Worm (Caenorhabditis elegans) whole organism, L2 larva: ENCODE data around the gene cpna-5.

Experiments
- C34F6.9 ChIP-seq: fragments of 150-350 bp; optimal IDR thresholded peaks from 2 replicates; lab custom pipeline; 2014; ENCODE audit warnings: missing biosample characterization, missing genetic modification characterization
- F13H6.1 ChIP-seq: sonication (generic microtip); optimal IDR thresholded peaks from 2 replicates; lab custom pipeline; 2016; ENCODE audit warnings: missing genetic modification characterization, missing compliant biosample characterization
- R02D3.7 ChIP-seq: fragments of 150-350 bp; optimal IDR thresholded peaks from 2 replicates; lab custom pipeline; 2014; ENCODE audit warnings: missing biosample characterization, missing genetic modification characterization
- Y55F3AM.14 ChIP-seq: fragments of 200-800 bp; sonication (Bioruptor generic); optimal IDR thresholded peaks from 2 replicates; lab custom pipeline; 2018; ENCODE audit warnings: mild to moderate bottlenecking, missing genetic modification characterization, missing compliant biosample characterization
- ZK546.5 ChIP-seq: sonication (generic microtip); optimal IDR thresholded peaks from 2 replicates; lab custom pipeline; 2017; ENCODE audit warnings: missing biosample characterization, missing genetic modification characterization
- aly-2 ChIP-seq: fragments of 150-350 bp; optimal IDR thresholded peaks from 2 replicates; lab custom pipeline; 2014; ENCODE audit warnings: missing biosample characterization, missing genetic modification characterization
- crh-2 ChIP-seq: sonication (generic microtip); optimal IDR thresholded peaks from 2 replicates; lab custom pipeline; 2017; ENCODE audit warnings: missing biosample characterization, missing genetic modification characterization
- dmd-4 ChIP-seq: sonication (generic microtip); optimal IDR thresholded peaks from 2 replicates; lab custom pipeline; 2017; ENCODE audit warnings: missing biosample characterization, missing genetic modification characterization
- egl-27 ChIP-seq: sonication (generic microtip); optimal IDR thresholded peaks from 3 replicates; lab custom pipeline; 2017; ENCODE audit warnings: missing biosample characterization, missing genetic modification reagents, missing genetic modification characterization
- elt-3 ChIP-seq: sonication (generic microtip); optimal IDR thresholded peaks from 2 replicates; lab custom pipeline; 2017; ENCODE audit warnings: missing biosample characterization, missing genetic modification characterization
- fos-1 ChIP-seq: fragments of 150-350 bp; optimal IDR thresholded peaks from 2 replicates; lab custom pipeline; 2014; ENCODE audit warnings: missing biosample characterization, missing genetic modification characterization
- gmeb-1 ChIP-seq: fragments of 150-350 bp; optimal IDR thresholded peaks from 2 replicates; lab custom pipeline; 2014; ENCODE audit warnings: missing biosample characterization, missing genetic modification characterization
- lin-11 ChIP-seq: fragments of 150-350 bp; sonication (generic microtip); optimal IDR thresholded peaks from 2 replicates; lab custom pipeline; 2014; ENCODE audit warnings: missing biosample characterization, missing genetic modification characterization, inconsistent platforms, mixed read lengths
- lsy-2 ChIP-seq, 2 experiments: fragments of 150-350 bp in 1 of 2; sonication (generic microtip) in 1 of 2; optimal IDR thresholded peaks; 2 replicates each; lab custom pipeline; 2014 to 2017; ENCODE audit warnings: missing biosample characterization in 2 of 2, missing genetic modification characterization in 2 of 2
- mbf-1 ChIP-seq: sonication (generic microtip); optimal IDR thresholded peaks from 2 replicates; lab custom pipeline; 2017; ENCODE audit warnings: missing biosample characterization, missing genetic modification characterization
- nhr-10 ChIP-seq: sonication (generic microtip); optimal IDR thresholded peaks from 2 replicates; lab custom pipeline; 2017; ENCODE audit warnings: missing biosample characterization, missing genetic modification characterization
- nhr-11 ChIP-seq: fragments of 150-350 bp; optimal IDR thresholded peaks from 2 replicates; lab custom pipeline; 2014; ENCODE audit warnings: missing biosample characterization, missing genetic modification characterization
- nhr-12 ChIP-seq: fragments of 150-350 bp; optimal IDR thresholded peaks from 2 replicates; lab custom pipeline; 2014; ENCODE audit warnings: missing biosample characterization, missing genetic modification characterization
- nhr-129 ChIP-seq: fragments of 150-350 bp; optimal IDR thresholded peaks from 2 replicates; lab custom pipeline; 2014; ENCODE audit warnings: missing biosample characterization, missing genetic modification characterization
- nhr-23 ChIP-seq: fragments of 150-350 bp; optimal IDR thresholded peaks from 2 replicates; lab custom pipeline; 2014; ENCODE audit warnings: missing biosample characterization, missing genetic modification reagents, missing genetic modification characterization
- nhr-237 ChIP-seq: fragments of 150-350 bp; optimal IDR thresholded peaks from 2 replicates; lab custom pipeline; 2014; ENCODE audit warnings: missing biosample characterization, missing genetic modification characterization
- nhr-25 ChIP-seq: fragments of 150-350 bp; sonication (generic microtip); optimal IDR thresholded peaks from 3 replicates; lab custom pipeline; 2014; ENCODE audit warnings: missing biosample characterization, missing genetic modification characterization
- nhr-6 ChIP-seq: fragments of 150-350 bp; optimal IDR thresholded peaks from 2 replicates; lab custom pipeline; 2014; ENCODE audit warnings: missing biosample characterization, missing genetic modification characterization
- nhr-77 ChIP-seq: fragments of 150-350 bp; optimal IDR thresholded peaks from 2 replicates; lab custom pipeline; 2014; ENCODE audit warnings: missing biosample characterization, missing genetic modification characterization
- sem-4 ChIP-seq: fragments of 150-350 bp; optimal IDR thresholded peaks from 2 replicates; lab custom pipeline; 2014; ENCODE audit warnings: missing biosample characterization, missing genetic modification reagents, missing genetic modification characterization
- snpc-4 ChIP-seq: fragments of 150-350 bp; optimal IDR thresholded peaks from 2 replicates; lab custom pipeline; 2014; ENCODE audit warnings: missing biosample characterization, missing genetic modification characterization
- unc-39 ChIP-seq: fragments of 150-350 bp; optimal IDR thresholded peaks from 2 replicates; lab custom pipeline; 2014; ENCODE audit warnings: missing biosample characterization, missing genetic modification characterization
- unc-55 ChIP-seq: fragments of 150-350 bp; sonication (generic microtip); optimal IDR thresholded peaks from 3 replicates; lab custom pipeline; 2014; ENCODE audit warnings: missing biosample characterization, missing genetic modification reagents, missing genetic modification characterization
- ztf-1 ChIP-seq: fragments of 200-800 bp; sonication (Bioruptor generic); conservative IDR thresholded peaks from 2 replicates; pipeline ENCODE4 v1.3.6; 2022; ENCODE audit warnings: missing genetic modification characterization, missing compliant biosample characterization
- ztf-11 ChIP-seq: sonication (generic microtip); optimal IDR thresholded peaks from 2 replicates; lab custom pipeline; 2017; ENCODE audit warnings: missing biosample characterization, missing genetic modification characterization

Gene cpna-5

ce11 chrII:7675752-7676151 is 42.6 kb downstream of the cpna-5 start:
- no peak for TF ChIP-seq C34F6.9 (tag; lab: Kevin White, UChicago)
- TF ChIP-seq nhr-25: no peak
- no peak for TF ChIP-seq elt-3

- TF ChIP-seq dmd-4 (tag; lab: Kevin White, UChicago) (no peak), lin-11 (tag; lab: Kevin White, UChicago) (no peak), nhr-11 (tag; lab: Kevin White, UChicago) (no peak)
- TF ChIP-seq, all 48 proteins: peak for 0
Observed at ce11 chrII:7671705-7672104, 46.7 kb downstream of the cpna-5 start, which contains the start of gene lir-1. Gene lir-1 (plus strand): TSS chrII:7672005.

- TF ChIP-seq sem-4 (tag; lab: Kevin White, UChicago): no peak
- no peak for TF ChIP-seq nhr-6 (tag; lab: Kevin White, UChicago)
- TF ChIP-seq nhr-129: no peak
- no peak for TF ChIP-seq gmeb-1
- no peak for TF ChIP-seq nhr-237 (tag; lab: Kevin White, UChicago)
- TF ChIP-seq Y55F3AM.14 (GFP tag; lab: Kevin White, UChicago): no peak
Observed at ce11 chrII:7670039-7670438, 48.4 kb downstream of the cpna-5 start.

ce11 chrII:7669409-7669808 is 49.0 kb downstream of the cpna-5 start:
- TF ChIP-seq sem-4 (tag; lab: Kevin White, UChicago) (peak; percentile 15), crh-2 (peak; percentile 10), aly-2 (tag; lab: Kevin White, UChicago) (no peak), nhr-237 (tag; lab: Kevin White, UChicago) (no peak), snpc-4 (no peak), nhr-129 (peak; percentile 69), nhr-23 (tag; lab: Kevin White, UChicago) (no peak), ztf-1 (no peak), ZK546.5 (tag; lab: Kevin White, UChicago) (no peak), F13H6.1 (tag; lab: Kevin White, UChicago) (peak; percentile 26), fos-1 (tag; lab: Kevin White, UChicago) (peak; percentile 38), lin-11 (tag; lab: Kevin White, UChicago) (peak; percentile 42), lsy-2 (tag; optimal IDR thresholded peaks at IDR 0.05; lab: Kevin White, UChicago) (peak in 1 of 2 experiments; percentile 44), nhr-12 (tag; lab: Kevin White, UChicago) (no peak), nhr-11 (tag; lab: Kevin White, UChicago) (no peak), unc-39 (no peak), nhr-77 (no peak), C34F6.9 (tag; lab: Kevin White, UChicago) (peak; percentile 74), nhr-25 (peak; percentile 32), unc-55 (peak; percentile 66)

- no peak for TF ChIP-seq nhr-10
- TF ChIP-seq R02D3.7 (tag; lab: Kevin White, UChicago): no peak
- TF ChIP-seq egl-27 (tag; lab: Kevin White, UChicago): no peak
- no peak for TF ChIP-seq nhr-11 (tag; lab: Kevin White, UChicago)
- TF ChIP-seq snpc-4: no peak
- no peak for TF ChIP-seq ztf-11 (tag; lab: Kevin White, UChicago)
- no peak for TF ChIP-seq mbf-1 (tag; lab: Kevin White, UChicago)
- TF ChIP-seq unc-55: no peak
- peak; percentile 3 for TF ChIP-seq nhr-25
Observed at ce11 chrII:7666967-7667366, 51.4 kb downstream of the cpna-5 start, which contains the start of gene lir-2. Gene lir-2 (plus strand): TSS chrII:7667267.

- no peak for TF ChIP-seq mbf-1 (tag; lab: Kevin White, UChicago)
Observed at ce11 chrII:7666338-7666737, 52.1 kb downstream of the cpna-5 start.
